Fruit fly (Drosophila melanogaster): ENCODE results near the gene CG4598.

CG4598 gene

dm6 chr2L:9947738-9948519 lies 29.5 kb downstream of the CG4598 start:
- peak; percentile 68 for TF ChIP-seq CG12768 (GFP tag; optimal IDR thresholded peaks at IDR 0.05)
- TF ChIP-seq bab1 (GFP tag; optimal IDR thresholded peaks at IDR 0.05): no peak
- no peak for TF ChIP-seq CG7101 (tag; optimal IDR thresholded peaks at IDR 0.05)
- TF ChIP-seq CG33017 (tag; optimal IDR thresholded peaks at IDR 0.05): no peak
- peak; percentile 47 for TF ChIP-seq cic (GFP tag; optimal IDR thresholded peaks at IDR 0.05)
- TF ChIP-seq CG5204 (GFP tag; optimal IDR thresholded peaks at IDR 0.05): no peak
- TF ChIP-seq Mnt (GFP tag; optimal IDR thresholded peaks at IDR 0.05): no peak
- TF ChIP-seq kay (GFP tag; ENCODE audit: borderline replicate concordance): no peak
- no peak for TF ChIP-seq Hr96 (GFP tag; optimal IDR thresholded peaks at IDR 0.05)
- no peak for TF ChIP-seq tj (GFP tag; optimal IDR thresholded peaks at IDR 0.05)
- no peak for TF ChIP-seq ovo (GFP tag; optimal IDR thresholded peaks at IDR 0.05)
- TF ChIP-seq CG1620 (GFP tag; optimal IDR thresholded peaks at IDR 0.05): no peak
- no peak for TF ChIP-seq CG7045 (GFP tag; optimal IDR thresholded peaks at IDR 0.05)
- no peak for TF ChIP-seq CG11617 (GFP tag; optimal IDR thresholded peaks at IDR 0.05)

dm6 chr2L:9948520-9948858 lies 30.1 kb downstream of the CG4598 start:
- no peak for TF ChIP-seq kay (GFP tag; ENCODE audit: borderline replicate concordance)
- TF ChIP-seq CG14711 (tag; optimal IDR thresholded peaks at IDR 0.05): no peak
- TF ChIP-seq toe (GFP tag; optimal IDR thresholded peaks at IDR 0.05): no peak
- TF ChIP-seq Hr96 (GFP tag; optimal IDR thresholded peaks at IDR 0.05): no peak
- no peak for TF ChIP-seq CG7101 (tag; optimal IDR thresholded peaks at IDR 0.05)
- TF ChIP-seq cic (GFP tag; optimal IDR thresholded peaks at IDR 0.05): no peak
- no peak for TF ChIP-seq cnc (optimal IDR thresholded peaks at IDR 0.05)
- TF ChIP-seq ovo (GFP tag; optimal IDR thresholded peaks at IDR 0.05): no peak
- TF ChIP-seq CG12768 (GFP tag; optimal IDR thresholded peaks at IDR 0.05): no peak
- no peak for TF ChIP-seq CG11617 (GFP tag; optimal IDR thresholded peaks at IDR 0.05)

DNA sequence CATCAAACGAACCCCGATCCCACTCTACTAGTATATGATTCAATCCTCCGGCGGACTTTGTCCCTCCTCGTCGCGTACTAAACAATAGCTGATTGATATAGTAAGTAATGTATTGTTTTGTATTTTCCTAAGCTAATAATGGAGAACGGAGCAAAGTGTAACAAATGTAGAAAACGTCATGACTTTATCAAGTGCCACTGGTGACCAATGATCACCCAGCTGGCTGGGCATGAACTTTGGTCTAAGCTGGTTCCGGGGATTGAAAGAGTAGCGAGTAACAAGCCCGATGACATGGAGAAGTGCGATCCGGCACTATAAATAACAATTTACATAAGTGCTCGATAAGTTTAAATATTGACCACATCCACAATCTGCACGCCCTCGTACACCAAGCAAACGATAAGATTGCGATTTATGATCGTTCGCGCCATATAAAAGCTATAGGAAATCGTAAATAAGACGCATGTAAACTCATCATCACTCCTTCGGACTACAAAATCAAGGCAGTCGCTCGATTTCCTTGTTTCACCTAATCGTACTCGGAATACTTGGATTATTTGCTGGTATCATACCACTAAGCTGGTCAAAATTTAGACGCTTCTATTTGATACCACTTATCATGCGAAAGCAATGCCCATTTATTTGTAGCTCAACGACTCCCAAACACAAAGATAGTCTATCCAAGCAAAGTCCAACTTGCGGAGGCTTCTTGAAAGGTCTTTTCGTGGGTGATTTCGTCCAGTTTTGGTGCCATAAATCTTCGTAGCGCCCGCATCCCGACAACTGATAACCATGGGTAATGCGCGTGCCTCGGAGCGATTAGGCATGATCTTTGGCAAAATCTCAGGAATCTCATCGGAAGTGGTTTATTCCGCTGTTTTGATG lies 31.0 kb downstream of the CG4598 start:
- TF ChIP-seq CG14711 (tag; optimal IDR thresholded peaks at IDR 0.05) (no peak), CG12768 (GFP tag; optimal IDR thresholded peaks at IDR 0.05) (peak; percentile 72), Clk (GFP tag; optimal IDR thresholded peaks at IDR 0.05) (no peak), toe (GFP tag; optimal IDR thresholded peaks at IDR 0.05) (no peak), cic (GFP tag; optimal IDR thresholded peaks at IDR 0.05) (peak; percentile 19), Hr96 (GFP tag; optimal IDR thresholded peaks at IDR 0.05) (no peak), CG33017 (tag; optimal IDR thresholded peaks at IDR 0.05) (no peak), pad (GFP tag; optimal IDR thresholded peaks at IDR 0.05) (no peak), CG5204 (GFP tag; optimal IDR thresholded peaks at IDR 0.05) (no peak), tj (GFP tag; optimal IDR thresholded peaks at IDR 0.05) (no peak), CG7045 (GFP tag; optimal IDR thresholded peaks at IDR 0.05) (peak; percentile 0), bab1 (GFP tag; optimal IDR thresholded peaks at IDR 0.05) (no peak), Crg-1 (GFP tag; optimal IDR thresholded peaks at IDR 0.05) (no peak), CG7101 (tag; optimal IDR thresholded peaks at IDR 0.05) (no peak), cnc (optimal IDR thresholded peaks at IDR 0.05) (no peak), ovo (GFP tag; optimal IDR thresholded peaks at IDR 0.05) (no peak), kay (GFP tag; ENCODE audit: borderline replicate concordance) (no peak), CG11617 (GFP tag; optimal IDR thresholded peaks at IDR 0.05) (no peak), Mnt (GFP tag; optimal IDR thresholded peaks at IDR 0.05) (no peak), CG1620 (GFP tag; optimal IDR thresholded peaks at IDR 0.05) (no peak)

dm6 chr2L:9954119-9954518 lies 35.7 kb downstream of the CG4598 start, which contains the start of the genes CG13126 and CG4709:
Gene CG13126, minus strand, starts transcription at chr2L:9954181.
Gene CG4709, plus strand, starts transcription at chr2L:9954325.
- TF ChIP-seq CG7045 (GFP tag; optimal IDR thresholded peaks at IDR 0.05) (peak; percentile 89), CG1620 (GFP tag; optimal IDR thresholded peaks at IDR 0.05) (no peak), cnc (optimal IDR thresholded peaks at IDR 0.05) (no peak), CG12768 (GFP tag; optimal IDR thresholded peaks at IDR 0.05) (peak; percentile 90), bab1 (GFP tag; optimal IDR thresholded peaks at IDR 0.05) (peak; percentile 92), ovo (GFP tag; optimal IDR thresholded peaks at IDR 0.05) (peak; percentile 38), Mnt (GFP tag; optimal IDR thresholded peaks at IDR 0.05) (peak; percentile 85), CG14711 (tag; optimal IDR thresholded peaks at IDR 0.05) (peak; percentile 95), kay (GFP tag; ENCODE audit: borderline replicate concordance) (no peak), Hr96 (GFP tag; optimal IDR thresholded peaks at IDR 0.05) (peak; percentile 17), CG11617 (GFP tag; optimal IDR thresholded peaks at IDR 0.05) (peak; percentile 89), CG5204 (GFP tag; optimal IDR thresholded peaks at IDR 0.05) (no peak), Crg-1 (GFP tag; optimal IDR thresholded peaks at IDR 0.05) (peak; percentile 69), tj (GFP tag; optimal IDR thresholded peaks at IDR 0.05) (peak; percentile 61), pad (GFP tag; optimal IDR thresholded peaks at IDR 0.05) (peak; percentile 79), CG7101 (tag; optimal IDR thresholded peaks at IDR 0.05) (peak; percentile 94), Clk (GFP tag; optimal IDR thresholded peaks at IDR 0.05) (peak; percentile 61), CG33017 (tag; optimal IDR thresholded peaks at IDR 0.05) (peak; percentile 89), cic (GFP tag; optimal IDR thresholded peaks at IDR 0.05) (peak; percentile 50), toe (GFP tag; optimal IDR thresholded peaks at IDR 0.05) (peak; percentile 60)

DNA sequence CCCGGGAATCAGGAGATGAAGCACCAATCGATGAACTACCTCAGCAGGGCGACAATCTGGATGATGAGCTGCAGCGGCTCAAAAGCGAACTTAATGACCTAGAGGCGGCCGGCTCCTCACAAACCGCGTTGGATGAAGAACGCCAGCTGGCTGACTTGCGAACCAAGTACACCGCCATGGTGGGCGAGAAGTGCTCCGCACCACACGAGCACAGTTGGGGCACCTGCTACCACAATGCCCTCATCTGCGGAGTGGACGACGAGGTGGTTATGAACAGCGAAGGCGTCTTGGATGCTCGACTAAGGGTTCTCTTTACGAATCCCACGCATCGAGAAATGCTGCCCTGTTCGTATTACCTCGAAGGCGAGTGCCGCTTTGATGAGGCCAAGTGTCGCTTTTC lies 36.3 kb downstream of the CG4598 start:
- TF ChIP-seq Hr96 (GFP tag; optimal IDR thresholded peaks at IDR 0.05): no peak
- no peak for TF ChIP-seq CG14711 (tag; optimal IDR thresholded peaks at IDR 0.05)
- TF ChIP-seq CG12768 (GFP tag; optimal IDR thresholded peaks at IDR 0.05): no peak
- no peak for TF ChIP-seq ovo (GFP tag; optimal IDR thresholded peaks at IDR 0.05)
- no peak for TF ChIP-seq tj (GFP tag; optimal IDR thresholded peaks at IDR 0.05)
- no peak for TF ChIP-seq CG1620 (GFP tag; optimal IDR thresholded peaks at IDR 0.05)
- no peak for TF ChIP-seq bab1 (GFP tag; optimal IDR thresholded peaks at IDR 0.05)
- TF ChIP-seq CG5204 (GFP tag; optimal IDR thresholded peaks at IDR 0.05): no peak
- no peak for TF ChIP-seq cnc (optimal IDR thresholded peaks at IDR 0.05)
- no peak for TF ChIP-seq toe (GFP tag; optimal IDR thresholded peaks at IDR 0.05)
- TF ChIP-seq CG7045 (GFP tag; optimal IDR thresholded peaks at IDR 0.05): no peak
- no peak for TF ChIP-seq kay (GFP tag; ENCODE audit: borderline replicate concordance)
- TF ChIP-seq CG11617 (GFP tag; optimal IDR thresholded peaks at IDR 0.05): no peak
- TF ChIP-seq Clk (GFP tag; optimal IDR thresholded peaks at IDR 0.05): no peak
- no peak for TF ChIP-seq CG33017 (tag; optimal IDR thresholded peaks at IDR 0.05)
- TF ChIP-seq pad (GFP tag; optimal IDR thresholded peaks at IDR 0.05): no peak
- TF ChIP-seq cic (GFP tag; optimal IDR thresholded peaks at IDR 0.05): no peak
